Worm (Caenorhabditis elegans) whole organism, L3 larva: ENCODE data around the gene gldi-10.
A peak's percentile ranks its signal among the peaks of the same experiment; 100 is the strongest.

Experiments
- ZK546.5 ChIP-seq: sonication (generic microtip); optimal IDR thresholded peaks from 2 replicates; lab custom pipeline; 2017; ENCODE audit warnings: missing biosample characterization, missing genetic modification characterization
- aly-2 ChIP-seq: fragments of 150-350 bp; optimal IDR thresholded peaks from 2 replicates; lab custom pipeline; 2014; ENCODE audit warnings: missing biosample characterization, missing genetic modification characterization
- ama-1 ChIP-seq: fragments of 150-350 bp; optimal IDR thresholded peaks from 2 replicates; lab custom pipeline; 2018
- lin-15B ChIP-seq: fragments of 150-350 bp; optimal IDR thresholded peaks from 2 replicates; lab custom pipeline; 2014; ENCODE audit warnings: missing biosample characterization, missing genetic modification characterization
- lin-39 ChIP-seq: fragments of 150-350 bp; optimal IDR thresholded peaks from 2 replicates; lab custom pipeline; 2018; ENCODE audit warnings: missing biosample characterization, missing genetic modification reagents, missing genetic modification characterization
- nhr-12 ChIP-seq: fragments of 150-350 bp; optimal IDR thresholded peaks from 2 replicates; lab custom pipeline; 2014; ENCODE audit warnings: missing biosample characterization, missing genetic modification characterization
- nhr-237 ChIP-seq: fragments of 150-350 bp; optimal IDR thresholded peaks from 2 replicates; lab custom pipeline; 2014; ENCODE audit warnings: missing biosample characterization, missing genetic modification characterization
- nhr-76 ChIP-seq: fragments of 150-350 bp; sonication (generic microtip); optimal IDR thresholded peaks from 5 replicates; lab custom pipeline; 2014; ENCODE audit warnings: missing biosample characterization, missing genetic modification characterization
- pha-4 ChIP-seq: fragments of 150-350 bp; optimal IDR thresholded peaks from 2 replicates; lab custom pipeline; 2014; ENCODE audit warnings: missing biosample characterization, missing genetic modification reagents, missing genetic modification characterization
- skn-1 ChIP-seq: fragments of 150-350 bp; optimal IDR thresholded peaks from 2 replicates; lab custom pipeline; 2014; ENCODE audit warnings: missing biosample characterization, missing genetic modification characterization
- snpc-4 ChIP-seq: fragments of 150-350 bp; optimal IDR thresholded peaks from 2 replicates; lab custom pipeline; 2014; ENCODE audit warnings: missing biosample characterization, missing genetic modification characterization

DNA sequence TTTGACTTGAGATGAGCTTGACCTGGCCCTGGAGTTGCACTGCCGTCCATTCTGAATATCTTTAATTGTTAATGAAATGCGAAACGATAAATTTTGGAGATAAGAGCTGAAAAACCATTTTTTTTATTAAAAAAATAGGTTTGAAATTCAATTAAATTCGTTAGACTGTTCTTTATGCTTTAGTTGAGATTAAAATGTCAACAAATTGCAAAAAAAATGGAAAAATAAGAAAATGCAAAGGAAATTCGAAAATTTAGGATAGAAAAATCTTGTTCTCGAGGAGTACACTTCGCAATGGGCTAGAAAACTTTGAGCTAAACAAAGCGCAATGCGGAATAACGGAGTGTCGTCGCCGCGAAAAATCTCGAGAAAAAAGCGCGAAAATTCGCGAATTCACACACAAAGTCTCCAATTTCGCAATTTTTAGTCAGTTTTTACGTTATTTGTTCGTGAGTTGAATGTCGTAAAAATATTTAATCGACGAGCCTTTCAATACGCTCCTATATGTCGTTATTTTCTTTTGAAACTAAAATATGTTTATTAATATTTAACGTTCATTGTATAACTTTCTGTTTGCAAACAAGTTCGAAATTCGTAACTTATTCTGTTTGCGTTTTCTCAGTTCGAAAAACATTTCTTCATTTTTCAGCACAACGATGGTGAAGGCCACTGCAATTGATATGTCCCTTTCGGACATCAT, 47.9 kb downstream of the gldi-10 start, which contains the start of the genes rpb-12 and aly-2:
- TF ChIP-seq aly-2 (tag; lab: Kevin White, UChicago) (no peak), snpc-4 (tag; lab: Kevin White, UChicago) (peak; percentile 21), lin-15B (tag; lab: Kevin White, UChicago) (peak; percentile 89), nhr-76 (no peak), nhr-12 (tag; lab: Kevin White, UChicago) (no peak), ama-1 (lab: Kevin White, UChicago) (no peak), pha-4 (tag; lab: Kevin White, UChicago) (peak; percentile 80), ZK546.5 (tag; lab: Kevin White, UChicago) (no peak), nhr-237 (no peak), skn-1 (tag; lab: Kevin White, UChicago) (no peak), lin-39 (tag; lab: Kevin White, UChicago) (peak; percentile 62)
